Worm (Caenorhabditis elegans) whole organism, L1 larva: ENCODE data around the gene C26E1.1.

ENCODE experiments used
- C16A3.4 ChIP-seq: fragments of 150-350 bp; optimal IDR thresholded peaks from 2 replicates; lab custom pipeline; 2014; ENCODE audit warnings: missing biosample characterization, missing genetic modification characterization
- aha-1 ChIP-seq: fragments of 150-350 bp; optimal IDR thresholded peaks from 2 replicates; lab custom pipeline; 2014; ENCODE audit warnings: missing biosample characterization, missing genetic modification characterization
- ama-1 ChIP-seq: fragments of 150-350 bp; optimal IDR thresholded peaks from 2 replicates; lab custom pipeline; 2014
- blmp-1 ChIP-seq: fragments of 150-350 bp; optimal IDR thresholded peaks from 2 replicates; lab custom pipeline; 2014; ENCODE audit warnings: missing biosample characterization, missing genetic modification characterization
- ceh-8 ChIP-seq: fragments of 200-800 bp; sonication (Bioruptor generic); optimal IDR thresholded peaks from 2 replicates; lab custom pipeline; 2018; ENCODE audit warnings: mild to moderate bottlenecking, missing genetic modification characterization, moderate library complexity, missing compliant biosample characterization
- ceh-88 ChIP-seq: fragments of 200-800 bp; sonication (Bioruptor generic); IDR thresholded peaks from 2 replicates; pipeline ENCODE4 v1.3.6; 2022; ENCODE audit warnings: missing genetic modification characterization, missing compliant biosample characterization
- dsc-1 ChIP-seq: sonication (generic microtip); optimal IDR thresholded peaks from 2 replicates; lab custom pipeline; 2016; ENCODE audit warnings: mild to moderate bottlenecking, missing genetic modification characterization, missing compliant biosample characterization
- efl-1 ChIP-seq, 4 experiments: fragments of 150-350 bp; optimal IDR thresholded peaks in 3 of 4; peaks in 1 of 4; 1 replicate in 1 of 4; 2 replicates in 3 of 4; lab custom pipeline; 2014; ENCODE audit warnings: missing biosample characterization in 2 of 4, missing genetic modification characterization in 2 of 4, missing genetic modification reagents in 2 of 4
- egl-27 ChIP-seq, 2 experiments: fragments of 150-350 bp in 1 of 2; sonication (generic microtip); optimal IDR thresholded peaks; 3 replicates each; lab custom pipeline; 2017 to 2018; ENCODE audit warnings: missing biosample characterization in 2 of 2, missing genetic modification characterization in 2 of 2, missing genetic modification reagents in 2 of 2
- elt-3 ChIP-seq, 6 experiments: fragments of 150-350 bp in 1 of 6; sonication (generic microtip); optimal IDR thresholded peaks; 2 replicates each; lab custom pipeline; 2017 to 2018; ENCODE audit warnings: missing biosample characterization in 6 of 6, missing genetic modification characterization in 6 of 6, inconsistent platforms in 1 of 6
- ets-5 ChIP-seq: fragments of 200-800 bp; sonication (Bioruptor generic); IDR thresholded peaks from 2 replicates; pipeline ENCODE4 v1.3.6; 2022; ENCODE audit warnings: missing genetic modification characterization, missing compliant biosample characterization
- fos-1 ChIP-seq: fragments of 150-350 bp; optimal IDR thresholded peaks from 2 replicates; lab custom pipeline; 2014; ENCODE audit warnings: missing biosample characterization, missing genetic modification characterization
- hlh-17 ChIP-seq: fragments of 200-800 bp; sonication (Bioruptor generic); optimal IDR thresholded peaks from 2 replicates; lab custom pipeline; 2018; ENCODE audit warnings: missing genetic modification characterization, mild to moderate bottlenecking, missing compliant biosample characterization, moderate library complexity, borderline replicate concordance
- jun-1 ChIP-seq: fragments of 150-350 bp; optimal IDR thresholded peaks from 2 replicates; lab custom pipeline; 2014; ENCODE audit warnings: missing biosample characterization, missing genetic modification reagents, missing genetic modification characterization
- lin-14 ChIP-seq: fragments of 200-800 bp; sonication (Bioruptor generic); optimal IDR thresholded peaks from 2 replicates; lab custom pipeline; 2018; ENCODE audit warnings: mild to moderate bottlenecking, missing genetic modification characterization, moderate library complexity, missing compliant biosample characterization
- lin-35 ChIP-seq, 2 experiments: fragments of 150-350 bp; optimal IDR thresholded peaks; 2 replicates each; lab custom pipeline; 2014; ENCODE audit warnings: missing biosample characterization in 2 of 2, missing genetic modification characterization in 2 of 2, missing genetic modification reagents in 2 of 2
- mdl-1 ChIP-seq, 2 experiments: fragments of 150-350 bp; optimal IDR thresholded peaks; 2 replicates each; lab custom pipeline; 2014 to 2017; ENCODE audit warnings: missing biosample characterization in 2 of 2, missing genetic modification characterization in 2 of 2, inconsistent platforms in 1 of 2
- nhr-237 ChIP-seq: fragments of 150-350 bp; optimal IDR thresholded peaks from 2 replicates; lab custom pipeline; 2014; ENCODE audit warnings: missing biosample characterization, missing genetic modification characterization
- nhr-71 ChIP-seq: sonication (generic microtip); optimal IDR thresholded peaks from 2 replicates; lab custom pipeline; 2016; ENCODE audit warnings: mild to moderate bottlenecking, missing genetic modification characterization, moderate library complexity, missing compliant biosample characterization
- nhr-76 ChIP-seq: sonication (generic microtip); optimal IDR thresholded peaks from 2 replicates; lab custom pipeline; 2017; ENCODE audit warnings: missing biosample characterization, missing genetic modification characterization
- pax-3 ChIP-seq: fragments of 200-800 bp; sonication (Bioruptor generic); optimal IDR thresholded peaks from 2 replicates; lab custom pipeline; 2018; ENCODE audit warnings: mild to moderate bottlenecking, missing genetic modification characterization, moderate library complexity, missing compliant biosample characterization
- pqm-1 ChIP-seq: sonication (generic microtip); optimal IDR thresholded peaks from 3 replicates; lab custom pipeline; 2017; ENCODE audit warnings: missing biosample characterization, missing genetic modification characterization
- rnt-1 ChIP-seq: sonication (generic microtip); optimal IDR thresholded peaks from 2 replicates; lab custom pipeline; 2016; ENCODE audit warnings: mild to moderate bottlenecking, missing genetic modification characterization, moderate library complexity, missing compliant biosample characterization
- snu-23 ChIP-seq: sonication (generic microtip); optimal IDR thresholded peaks from 2 replicates; lab custom pipeline; 2016; ENCODE audit warnings: missing genetic modification characterization, missing compliant biosample characterization
- sptf-1 ChIP-seq: fragments of 150-350 bp; optimal IDR thresholded peaks from 2 replicates; lab custom pipeline; 2014; ENCODE audit warnings: missing biosample characterization, missing genetic modification characterization
- tbx-2 ChIP-seq: sonication (generic microtip); optimal IDR thresholded peaks from 2 replicates; lab custom pipeline; 2016; ENCODE audit warnings: missing genetic modification characterization, missing compliant biosample characterization
- unc-130 ChIP-seq: fragments of 150-350 bp; optimal IDR thresholded peaks from 2 replicates; lab custom pipeline; 2017; ENCODE audit warnings: missing biosample characterization, missing genetic modification characterization, inconsistent platforms
- unc-86 ChIP-seq: sonication (generic microtip); optimal IDR thresholded peaks from 2 replicates; lab custom pipeline; 2016; ENCODE audit warnings: missing genetic modification characterization, missing compliant biosample characterization
- unc-98 ChIP-seq: fragments of 200-800 bp; sonication (Bioruptor generic); IDR thresholded peaks from 2 replicates; pipeline ENCODE4 v1.3.6; 2022; ENCODE audit warnings: missing genetic modification characterization, missing compliant biosample characterization
- xbp-1 ChIP-seq: sonication (generic microtip); optimal IDR thresholded peaks from 2 replicates; lab custom pipeline; 2016; ENCODE audit warnings: missing genetic modification characterization, missing compliant biosample characterization
- zip-4 ChIP-seq: fragments of 200-800 bp; sonication (Bioruptor generic); optimal IDR thresholded peaks from 2 replicates; lab custom pipeline; 2018; ENCODE audit warnings: mild to moderate bottlenecking, missing genetic modification characterization, moderate library complexity, missing compliant biosample characterization

C26E1.1 gene

ce11 chrV:13288881-13289280 is 8.4 kb upstream of the C26E1.1 start (continued):
- no peak for TF ChIP-seq hlh-17 (GFP tag; lab: Kevin White, UChicago)
- TF ChIP-seq nhr-237 (tag; lab: Kevin White, UChicago): no peak
- TF ChIP-seq nhr-71 (tag; lab: Kevin White, UChicago): peak; percentile 53
- TF ChIP-seq C16A3.4 (tag; lab: Kevin White, UChicago): no peak
- peak; percentile 68 for TF ChIP-seq rnt-1 (tag; lab: Kevin White, UChicago)
- TF ChIP-seq ceh-88 (GFP tag; lab: Robert Waterston, UW): no peak
- TF ChIP-seq unc-86 (tag; lab: Kevin White, UChicago): no peak
- TF ChIP-seq sptf-1: no peak
- TF ChIP-seq, all 84 proteins: peak for 7

DNA sequence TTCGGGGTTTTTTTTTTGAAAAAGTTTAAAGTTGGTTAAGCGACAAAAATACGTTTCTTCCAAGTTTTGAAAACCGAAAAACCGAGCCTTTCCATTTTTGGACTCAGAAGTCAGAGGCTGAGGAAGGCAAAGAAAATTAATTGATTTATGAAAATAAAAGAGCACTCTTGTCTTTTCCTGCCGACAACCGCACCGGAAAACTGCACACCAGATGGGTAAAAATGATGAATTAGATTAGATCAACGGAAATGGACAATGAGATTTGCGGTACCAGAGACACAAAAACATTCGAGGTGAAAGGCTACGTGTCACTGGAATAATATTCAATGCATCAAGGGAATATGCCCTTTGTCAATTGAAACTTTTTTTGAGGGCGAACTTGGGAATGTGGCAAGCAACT is 2.8 kb upstream of the C26E1.1 start:
- TF ChIP-seq pqm-1 (tag; lab: Kevin White, UChicago): no peak
- no peak for TF ChIP-seq unc-98 (GFP tag; lab: Robert Waterston, UW)
- TF ChIP-seq tbx-2 (tag; lab: Kevin White, UChicago): no peak
- no peak for TF ChIP-seq lin-14 (GFP tag; lab: Kevin White, UChicago)
- no peak for TF ChIP-seq dsc-1
- no peak for TF ChIP-seq ets-5 (GFP tag; lab: Robert Waterston, UW)
- no peak for TF ChIP-seq C16A3.4 (tag; lab: Kevin White, UChicago)
- no peak for TF ChIP-seq unc-130 (tag; lab: Kevin White, UChicago)
- TF ChIP-seq zip-4 (GFP tag; lab: Kevin White, UChicago): no peak
- TF ChIP-seq, all 84 proteins: peak for 0

- TF ChIP-seq nhr-76 (tag; lab: Kevin White, UChicago) (no peak), lin-14 (GFP tag; lab: Kevin White, UChicago) (peak; percentile 75)
- TF ChIP-seq, all 84 proteins: peak for 1
These were observed 1.5 kb upstream of the C26E1.1 start, which contains the start of gene uig-1 for ce11 chrV:13295859-13296258. uig-1 (minus strand) TSS chrV:13295978.

DNA sequence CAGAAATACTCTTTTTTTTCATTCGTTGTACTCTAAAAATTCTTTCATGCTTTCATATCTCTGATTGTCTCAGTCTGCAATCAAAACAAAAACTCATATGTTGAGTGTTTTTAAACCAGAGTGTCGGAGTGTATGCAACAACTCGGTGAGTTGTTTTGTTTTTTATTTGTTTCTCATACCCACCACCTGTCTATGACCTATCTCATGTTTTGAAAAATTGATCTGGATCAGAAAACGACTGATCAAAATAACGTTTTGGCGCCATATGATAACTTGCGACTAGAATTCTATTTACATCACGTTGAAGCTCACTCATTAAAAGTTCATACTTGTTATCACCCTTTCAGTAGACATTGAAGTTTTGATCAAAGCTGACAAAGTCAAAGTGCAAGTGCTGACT is 1.4 kb downstream of the C26E1.1 start:
- TF ChIP-seq ceh-88 (GFP tag; lab: Robert Waterston, UW) (no peak), lin-14 (GFP tag; lab: Kevin White, UChicago) (peak; percentile 37), rnt-1 (tag; lab: Kevin White, UChicago) (peak; percentile 2), nhr-71 (tag; lab: Kevin White, UChicago) (peak; percentile 11)

DNA sequence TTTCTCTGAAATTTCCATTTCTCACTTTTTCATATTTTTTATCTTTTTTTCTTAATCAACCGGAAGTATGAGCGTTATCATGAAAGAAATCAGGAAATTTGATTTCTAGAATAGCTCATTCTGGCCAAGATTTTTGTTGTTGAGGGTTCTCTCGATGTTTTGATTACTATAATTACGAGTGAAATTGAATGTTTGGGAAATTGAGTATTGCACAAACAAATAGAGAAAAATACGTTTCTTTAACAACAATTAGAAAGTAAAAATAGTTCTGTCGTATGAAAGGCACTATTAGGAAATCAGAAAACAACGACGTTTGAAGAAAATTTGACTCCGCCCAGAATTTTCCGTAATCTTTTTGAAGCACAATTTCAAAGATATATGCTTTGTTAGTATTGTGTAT is 2.1 kb downstream of the C26E1.1 start:
- TF ChIP-seq mdl-1 (tag; optimal IDR thresholded peaks at IDR 0.05; lab: Kevin White, UChicago) (no peak), pax-3 (tag; lab: Kevin White, UChicago) (peak; percentile 60), jun-1 (tag; lab: Kevin White, UChicago) (no peak), ama-1 (no peak), efl-1 (optimal IDR thresholded peaks at IDR 0.05; lab: Kevin White, UChicago) (no peak), efl-1 (GFP tag; optimal IDR thresholded peaks at IDR 0.05 in 1 of 2; lab: Kevin White, UChicago) (peak in 1 of 2 experiments; percentile 65)
- TF ChIP-seq, all 84 proteins: peak for 2

- TF ChIP-seq snu-23 (GFP tag; lab: Kevin White, UChicago) (no peak), lin-14 (GFP tag; lab: Kevin White, UChicago) (peak; percentile 36)
These were observed 3.2 kb downstream of the C26E1.1 start for ce11 chrV:13300492-13300891.

DNA sequence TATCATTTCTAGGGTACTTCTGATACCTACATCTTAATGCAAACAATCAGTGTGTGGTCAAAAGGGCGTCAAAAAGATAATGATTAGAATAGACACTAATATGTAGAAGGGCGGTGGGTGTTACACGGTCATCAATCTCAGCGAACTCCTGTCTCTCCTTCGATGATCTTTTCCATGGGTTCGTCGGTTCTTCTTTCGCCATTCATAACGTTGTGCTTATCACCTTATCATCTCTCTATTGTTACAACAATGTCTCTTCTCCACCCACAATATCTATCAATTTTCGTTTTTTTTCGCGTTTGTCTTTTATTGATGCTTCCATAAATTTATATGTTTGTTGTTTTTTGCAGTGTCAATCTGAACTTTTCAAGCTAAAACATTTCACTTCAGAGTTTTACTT is 4.1 kb downstream of the C26E1.1 start, which contains the start of gene ceh-79:
Gene ceh-79 (plus strand): TSS at position 391 of the 400 bp plus-strand sequence.
- TF ChIP-seq lin-35 (GFP tag; optimal IDR thresholded peaks at IDR 0.05; lab: Kevin White, UChicago) (no peak), elt-3 (tag; optimal IDR thresholded peaks at IDR 0.05; lab: Kevin White, UChicago) (peak in 1 of 6 experiments; percentile 13), ceh-8 (no peak), aha-1 (tag; lab: Kevin White, UChicago) (no peak), blmp-1 (tag; lab: Kevin White, UChicago) (peak; percentile 38), unc-86 (tag; lab: Kevin White, UChicago) (no peak), egl-27 (tag; optimal IDR thresholded peaks at IDR 0.05; lab: Kevin White, UChicago) (no peak), ceh-88 (GFP tag; lab: Robert Waterston, UW) (no peak), fos-1 (tag; lab: Kevin White, UChicago) (no peak), pax-3 (tag; lab: Kevin White, UChicago) (peak; percentile 2), tbx-2 (tag; lab: Kevin White, UChicago) (no peak), xbp-1 (no peak)
